Worm (Caenorhabditis elegans): ENCODE results near the gene srbc-33.

DNA sequence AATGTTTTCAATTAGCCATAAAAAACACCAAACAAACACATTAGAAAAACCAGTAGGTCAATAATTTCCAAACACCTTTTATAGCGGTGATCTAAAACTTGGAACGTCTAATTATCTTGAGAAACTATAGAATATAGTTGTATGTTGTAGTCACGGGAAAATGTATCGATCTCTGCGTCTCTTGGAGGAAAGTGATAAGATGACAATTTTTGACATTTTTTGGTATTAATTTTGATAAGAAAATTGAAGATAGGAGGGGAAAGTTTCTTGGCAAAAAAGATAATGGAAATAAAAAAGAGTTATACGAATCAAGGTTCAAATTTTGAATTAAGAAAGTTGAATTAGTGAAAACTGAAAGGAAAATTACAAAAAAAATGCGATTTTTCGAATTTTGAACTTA, 21.1 kb upstream of the srbc-33 start:
- TF ChIP-seq W03F9.2 (tag; optimal IDR thresholded peaks at IDR 0.05) = no peak
- no peak for TF ChIP-seq dao-5 (tag; optimal IDR thresholded peaks at IDR 0.05)
- no peak for TF ChIP-seq him-1 (tag; optimal IDR thresholded peaks at IDR 0.05)
